Worm (Caenorhabditis elegans) whole organism, L4 larva: ENCODE measurements around the gene C16B8.3.

Experiments
- D1046.2 ChIP-seq: fragments of 200-800 bp; sonication (Bioruptor generic); IDR thresholded peaks from 2 replicates; pipeline ENCODE4 v1.3.6; 2022; ENCODE audit warnings: missing genetic modification characterization, missing compliant biosample characterization
- F49E8.2 ChIP-seq: sonication (generic microtip); optimal IDR thresholded peaks from 2 replicates; lab custom pipeline; 2016; ENCODE audit warnings: missing compliant biosample characterization, mild to moderate bottlenecking, missing genetic modification characterization, borderline replicate concordance
- T20F7.1 ChIP-seq: fragments of 200-800 bp; sonication (Bioruptor generic); optimal IDR thresholded peaks from 2 replicates; lab custom pipeline; 2018; ENCODE audit warnings: mild to moderate bottlenecking, missing genetic modification characterization, missing compliant biosample characterization
- Y105C5A.15 ChIP-seq: fragments of 200-800 bp; sonication (Bioruptor generic); IDR thresholded peaks from 2 replicates; pipeline ENCODE4 v1.3.6; 2022; ENCODE audit warnings: missing genetic modification characterization, missing compliant biosample characterization
- attf-4 ChIP-seq: sonication (generic microtip); optimal IDR thresholded peaks from 3 replicates; lab custom pipeline; 2017; ENCODE audit warnings: missing biosample characterization, missing genetic modification characterization
- ceh-20 ChIP-seq: fragments of 200-800 bp; sonication (Bioruptor generic); IDR thresholded peaks from 2 replicates; pipeline ENCODE4 v1.3.6; 2022; ENCODE audit warnings: missing genetic modification reagents, missing genetic modification characterization, missing compliant biosample characterization
- ceh-32 ChIP-seq: sonication (generic microtip); optimal IDR thresholded peaks from 2 replicates; lab custom pipeline; 2016; ENCODE audit warnings: mild to moderate bottlenecking, missing genetic modification characterization, missing compliant biosample characterization; ENCODE audit not compliant: poor library complexity
- ceh-82 ChIP-seq: sonication (generic microtip); optimal IDR thresholded peaks from 2 replicates; lab custom pipeline; 2017; ENCODE audit warnings: missing biosample characterization, missing genetic modification characterization
- daf-12 ChIP-seq: fragments of 150-350 bp; optimal IDR thresholded peaks from 2 replicates; lab custom pipeline; 2014; ENCODE audit warnings: missing biosample characterization, missing genetic modification reagents, missing genetic modification characterization
- daf-16 ChIP-seq, 3 experiments: sonication (generic microtip); optimal IDR thresholded peaks; 2 replicates each; lab custom pipeline; 2016 to 2017; ENCODE audit warnings: missing genetic modification characterization in 3 of 3, missing genetic modification reagents in 3 of 3, mild to moderate bottlenecking in 2 of 3, missing compliant biosample characterization in 2 of 3, missing biosample characterization in 1 of 3, moderate library complexity in 1 of 3
- daf-8 ChIP-seq: fragments of 200-800 bp; sonication (Bioruptor generic); IDR thresholded peaks from 2 replicates; pipeline ENCODE4 v1.3.6; 2022; ENCODE audit warnings: missing genetic modification characterization, missing compliant biosample characterization
- dmd-6 ChIP-seq: fragments of 200-800 bp; sonication (Bioruptor generic); IDR thresholded peaks from 2 replicates; pipeline ENCODE4 v1.3.6; 2022; ENCODE audit warnings: missing genetic modification reagents, missing genetic modification characterization, missing compliant biosample characterization
- dmd-8 ChIP-seq: fragments of 200-800 bp; sonication (Bioruptor generic); IDR thresholded peaks from 2 replicates; pipeline ENCODE4 v1.3.6; 2022; ENCODE audit warnings: missing genetic modification characterization, missing compliant biosample characterization
- dpl-1 ChIP-seq: fragments of 150-350 bp; optimal IDR thresholded peaks from 2 replicates; lab custom pipeline; 2014; ENCODE audit warnings: missing biosample characterization, missing genetic modification reagents, missing genetic modification characterization
- duxl-1 ChIP-seq: sonication (generic microtip); optimal IDR thresholded peaks from 2 replicates; lab custom pipeline; 2016; ENCODE audit warnings: mild to moderate bottlenecking, missing genetic modification characterization, moderate library complexity, missing compliant biosample characterization; ENCODE audit not compliant: poor library complexity
- egl-27 ChIP-seq: sonication (generic microtip); optimal IDR thresholded peaks from 3 replicates; lab custom pipeline; 2017; ENCODE audit warnings: missing biosample characterization, missing genetic modification reagents, missing genetic modification characterization
- hif-1 ChIP-seq, 2 experiments: sonication (generic microtip); optimal IDR thresholded peaks; 2 replicates each; lab custom pipeline; 2016 to 2017; ENCODE audit warnings: missing compliant biosample characterization in 2 of 2, missing genetic modification characterization in 2 of 2, missing genetic modification reagents in 2 of 2, missing genotype in 2 of 2, mild to moderate bottlenecking in 1 of 2
- hlh-30 ChIP-seq: sonication (generic microtip); optimal IDR thresholded peaks from 2 replicates; lab custom pipeline; 2017; ENCODE audit warnings: antibody characterized with exemption, mild to moderate bottlenecking, missing genetic modification characterization, missing compliant biosample characterization; ENCODE audit not compliant: insufficient read depth
- hmg-1.1 ChIP-seq: fragments of 200-800 bp; sonication (Bioruptor generic); IDR thresholded peaks from 2 replicates; pipeline ENCODE4 v1.3.6; 2022; ENCODE audit warnings: missing genetic modification reagents, missing genetic modification characterization, missing compliant biosample characterization
- lim-7 ChIP-seq: fragments of 200-800 bp; sonication (Bioruptor generic); IDR thresholded peaks from 2 replicates; pipeline ENCODE4 v1.3.6; 2022; ENCODE audit warnings: missing genetic modification characterization, missing compliant biosample characterization
- lin-1 ChIP-seq: fragments of 200-800 bp; sonication (Bioruptor generic); IDR thresholded peaks from 2 replicates; pipeline ENCODE4 v1.3.6; 2022; ENCODE audit warnings: missing genetic modification reagents, missing genetic modification characterization, missing compliant biosample characterization
- mdl-1 ChIP-seq, 2 experiments: fragments of 150-350 bp in 1 of 2; sonication (generic microtip) in 1 of 2; optimal IDR thresholded peaks; 2 replicates each; lab custom pipeline; 2014 to 2017; ENCODE audit warnings: missing biosample characterization in 2 of 2, missing genetic modification characterization in 2 of 2
- mep-1 ChIP-seq: fragments of 150-350 bp; sonication (generic microtip); optimal IDR thresholded peaks from 3 replicates; lab custom pipeline; 2014; ENCODE audit warnings: missing biosample characterization, missing genetic modification characterization
- mxl-2 ChIP-seq: fragments of 200-800 bp; sonication (Bioruptor generic); conservative IDR thresholded peaks from 2 replicates; pipeline ENCODE4 v1.3.6; 2022; ENCODE audit warnings: missing genetic modification reagents, missing genetic modification characterization, missing compliant biosample characterization
- mxl-3 ChIP-seq: fragments of 200-800 bp; sonication (Bioruptor generic); optimal IDR thresholded peaks from 2 replicates; lab custom pipeline; 2018; ENCODE audit warnings: mild to moderate bottlenecking, missing genetic modification characterization, missing compliant biosample characterization
- nhr-10 ChIP-seq: fragments of 150-350 bp; optimal IDR thresholded peaks from 2 replicates; lab custom pipeline; 2014; ENCODE audit warnings: missing biosample characterization, missing genetic modification characterization
- nhr-102 ChIP-seq: sonication (generic microtip); optimal IDR thresholded peaks from 2 replicates; lab custom pipeline; 2016; ENCODE audit warnings: mild to moderate bottlenecking, missing genetic modification characterization, moderate library complexity, missing compliant biosample characterization
- nhr-237 ChIP-seq: sonication (generic microtip); optimal IDR thresholded peaks from 2 replicates; lab custom pipeline; 2017; ENCODE audit warnings: missing biosample characterization, missing genetic modification characterization
- nhr-25 ChIP-seq: sonication (generic microtip); optimal IDR thresholded peaks from 2 replicates; lab custom pipeline; 2017; ENCODE audit warnings: missing genetic modification characterization, mild to moderate bottlenecking, missing compliant biosample characterization, antibody characterized with exemption, moderate library complexity, borderline replicate concordance; ENCODE audit not compliant: insufficient read depth
- nhr-28 ChIP-seq: fragments of 150-350 bp; optimal IDR thresholded peaks from 2 replicates; lab custom pipeline; 2014; ENCODE audit warnings: missing biosample characterization, missing genetic modification characterization
- nhr-42 ChIP-seq: fragments of 200-800 bp; sonication (Bioruptor generic); IDR thresholded peaks from 2 replicates; pipeline ENCODE4 v1.3.6; 2022; ENCODE audit warnings: missing genetic modification characterization, missing compliant biosample characterization
- nhr-6 ChIP-seq: fragments of 150-350 bp; optimal IDR thresholded peaks from 2 replicates; lab custom pipeline; 2014; ENCODE audit warnings: missing biosample characterization, missing genetic modification characterization
- nhr-76 ChIP-seq: fragments of 150-350 bp; optimal IDR thresholded peaks from 2 replicates; lab custom pipeline; 2014; ENCODE audit warnings: missing biosample characterization, missing genetic modification characterization
- php-3 ChIP-seq: fragments of 200-800 bp; sonication (Bioruptor generic); IDR thresholded peaks from 2 replicates; pipeline ENCODE4 v1.3.6; 2022; ENCODE audit warnings: missing genetic modification reagents, missing genetic modification characterization, missing compliant biosample characterization
- pqm-1 ChIP-seq: sonication (generic microtip); optimal IDR thresholded peaks from 2 replicates; lab custom pipeline; 2017; ENCODE audit warnings: missing biosample characterization, missing genetic modification characterization
- rbr-2 ChIP-seq: sonication (generic microtip); optimal IDR thresholded peaks from 2 replicates; lab custom pipeline; 2016; ENCODE audit warnings: missing genotype, missing genetic modification characterization, missing compliant biosample characterization
- saeg-2 ChIP-seq: fragments of 200-800 bp; sonication (Bioruptor generic); IDR thresholded peaks from 2 replicates; pipeline ENCODE4 v1.3.6; 2022; ENCODE audit warnings: missing genetic modification reagents, missing genetic modification characterization, missing compliant biosample characterization
- snpc-4 ChIP-seq: fragments of 150-350 bp; optimal IDR thresholded peaks from 2 replicates; lab custom pipeline; 2014; ENCODE audit warnings: missing biosample characterization, missing genetic modification characterization
- spr-1 ChIP-seq: sonication (generic microtip); optimal IDR thresholded peaks from 2 replicates; lab custom pipeline; 2016; ENCODE audit warnings: mild to moderate bottlenecking, missing genetic modification characterization, missing compliant biosample characterization
- spr-3 ChIP-seq: fragments of 200-800 bp; sonication (Bioruptor generic); optimal IDR thresholded peaks from 2 replicates; lab custom pipeline; 2018; ENCODE audit warnings: mild to moderate bottlenecking, missing genetic modification characterization, missing compliant biosample characterization
- tra-1 ChIP-seq: fragments of 200-800 bp; sonication (Bioruptor generic); IDR thresholded peaks from 2 replicates; pipeline ENCODE4 v1.3.6; 2022; ENCODE audit warnings: missing genetic modification reagents, missing genetic modification characterization, missing compliant biosample characterization
- unc-62 ChIP-seq, 3 experiments: fragments of 150-350 bp in 1 of 3; sonication (generic microtip); optimal IDR thresholded peaks in 2 of 3; peaks in 1 of 3; 1 replicate in 1 of 3; 2 replicates in 2 of 3; lab custom pipeline; 2014 to 2017; ENCODE audit warnings: missing biosample characterization in 3 of 3, missing genetic modification characterization in 3 of 3, missing genetic modification reagents in 3 of 3, missing genotype in 1 of 3
- zfp-3 ChIP-seq: fragments of 200-800 bp; sonication (Bioruptor generic); conservative IDR thresholded peaks from 2 replicates; pipeline ENCODE4 v1.3.6; 2022; ENCODE audit warnings: missing genetic modification reagents, missing genetic modification characterization, missing compliant biosample characterization

C16B8.3 gene

ce11 chrX:4016113-4016512 lies 47.7 kb upstream of the C16B8.3 start, which contains the start of gene hrg-1 (continued):
- no peak for TF ChIP-seq snpc-4 (tag; lab: Kevin White, UChicago)
- TF ChIP-seq hmg-1.1 (GFP tag; lab: Robert Waterston, UW), result peak; percentile 78
- TF ChIP-seq mxl-3 (GFP tag; lab: Kevin White, UChicago), result peak; percentile 65
- TF ChIP-seq duxl-1 (tag; lab: Kevin White, UChicago), result no peak
- TF ChIP-seq spr-3 (GFP tag; lab: Kevin White, UChicago), result no peak
- peak in 1 of 2 experiments; percentile 87 for TF ChIP-seq mdl-1 (tag; optimal IDR thresholded peaks at IDR 0.05; lab: Kevin White, UChicago)
- peak; percentile 89 for TF ChIP-seq hlh-30
- peak; percentile 64 for TF ChIP-seq rbr-2 (tag; lab: Kevin White, UChicago)
- TF ChIP-seq unc-62 (GFP tag; optimal IDR thresholded peaks at IDR 0.05 in 1 of 2; lab: Kevin White, UChicago), result peak in 1 of 2 experiments; percentile 98
- no peak for TF ChIP-seq unc-62 (tag; optimal IDR thresholded peaks at IDR 0.05; lab: Kevin White, UChicago)
- no peak for TF ChIP-seq ceh-32 (tag; lab: Kevin White, UChicago)
- no peak for TF ChIP-seq nhr-102 (tag; lab: Kevin White, UChicago)
- peak; percentile 97 for TF ChIP-seq nhr-28 (tag; lab: Kevin White, UChicago)
- TF ChIP-seq, all 104 proteins: peak for 33

ce11 chrX:4011919-4012318 lies 43.5 kb upstream of the C16B8.3 start, which contains the start of gene mop-25.1:
Gene mop-25.1 (plus strand): TSS chrX:4012219.
- TF ChIP-seq dmd-8 (GFP tag; lab: Robert Waterston, UW), result no peak
- TF ChIP-seq unc-62 (GFP tag; optimal IDR thresholded peaks at IDR 0.05 in 1 of 2; lab: Kevin White, UChicago), result peak in 1 of 2 experiments; percentile 20
- no peak for TF ChIP-seq unc-62 (tag; optimal IDR thresholded peaks at IDR 0.05; lab: Kevin White, UChicago)
- no peak for TF ChIP-seq nhr-28 (tag; lab: Kevin White, UChicago)
- no peak for TF ChIP-seq dpl-1 (GFP tag; lab: Kevin White, UChicago)

- no peak for TF ChIP-seq Y105C5A.15 (GFP tag; lab: Robert Waterston, UW)
- peak in 1 of 2 experiments; percentile 53 for TF ChIP-seq unc-62 (GFP tag; optimal IDR thresholded peaks at IDR 0.05 in 1 of 2; lab: Kevin White, UChicago)
- TF ChIP-seq unc-62 (tag; optimal IDR thresholded peaks at IDR 0.05; lab: Kevin White, UChicago), result no peak
Measured at ce11 chrX:4010383-4010782, 41.9 kb upstream of the C16B8.3 start.

ce11 chrX:4008922-4009321 lies 40.5 kb upstream of the C16B8.3 start:
- no peak for TF ChIP-seq nhr-237 (tag; lab: Kevin White, UChicago)
- TF ChIP-seq mep-1 (tag; lab: Kevin White, UChicago), result peak; percentile 37
- no peak for TF ChIP-seq nhr-25
- peak; percentile 68; the same call in 1 of the 2 replicates for TF ChIP-seq tra-1 (GFP tag; lab: Robert Waterston, UW)
- TF ChIP-seq hif-1 (tag; optimal IDR thresholded peaks at IDR 0.05; lab: Kevin White, UChicago), result peak in 1 of 2 experiments; percentile 14
- TF ChIP-seq ceh-82 (tag; lab: Kevin White, UChicago), result no peak
- no peak for TF ChIP-seq egl-27 (tag; lab: Kevin White, UChicago)
- no peak for TF ChIP-seq zfp-3 (GFP tag; lab: Robert Waterston, UW)
- TF ChIP-seq saeg-2, result no peak
- no peak for TF ChIP-seq daf-8
- peak; percentile 49 for TF ChIP-seq T20F7.1 (GFP tag; lab: Kevin White, UChicago)
- peak; percentile 84 for TF ChIP-seq hlh-30
- TF ChIP-seq lim-7, result no peak
- no peak for TF ChIP-seq nhr-42 (GFP tag; lab: Robert Waterston, UW)
- TF ChIP-seq daf-12 (tag; lab: Kevin White, UChicago), result no peak
- no peak for TF ChIP-seq nhr-6 (tag; lab: Kevin White, UChicago)
- TF ChIP-seq dmd-6, result peak; percentile 94
- TF ChIP-seq spr-1, result no peak
- TF ChIP-seq daf-16 (GFP tag; optimal IDR thresholded peaks at IDR 0.05; lab: Kevin White, UChicago), result peak in 1 of 2 experiments; percentile 12
- peak; percentile 97 for TF ChIP-seq daf-16 (tag; optimal IDR thresholded peaks at IDR 0.05; lab: Kevin White, UChicago)
- peak; percentile 98 for TF ChIP-seq pqm-1 (tag; lab: Kevin White, UChicago)
- no peak for TF ChIP-seq attf-4 (tag; lab: Kevin White, UChicago)
- TF ChIP-seq nhr-10 (tag; lab: Kevin White, UChicago), result peak; percentile 9
- no peak for TF ChIP-seq F49E8.2
- TF ChIP-seq mxl-2, result no peak
- TF ChIP-seq D1046.2 (GFP tag; lab: Robert Waterston, UW), result no peak
- TF ChIP-seq lin-1 (GFP tag; lab: Robert Waterston, UW), result 0 out of 2 replicates have a peak, but pooled peaks have one; percentile 61
- peak; percentile 57 for TF ChIP-seq php-3 (GFP tag; lab: Robert Waterston, UW)
- no peak for TF ChIP-seq nhr-76 (tag; lab: Kevin White, UChicago)
- no peak for TF ChIP-seq ceh-20
